Worm (Caenorhabditis elegans) whole organism, late embryonic: ENCODE results near the gene F36H9.5.

Source experiments
- C38D4.7 ChIP-seq: fragments of 200-800 bp; sonication (Bioruptor generic); optimal IDR thresholded peaks from 2 replicates; lab custom pipeline; 2018; ENCODE audit warnings: mild to moderate bottlenecking, missing genetic modification characterization, moderate library complexity, missing compliant biosample characterization
- ceh-14 ChIP-seq: sonication (generic microtip); optimal IDR thresholded peaks from 2 replicates; lab custom pipeline; 2016; ENCODE audit warnings: missing genotype, missing genetic modification characterization, missing compliant biosample characterization
- ceh-18 ChIP-seq: sonication (generic microtip); optimal IDR thresholded peaks from 2 replicates; lab custom pipeline; 2016; ENCODE audit warnings: missing genetic modification characterization, missing compliant biosample characterization
- ceh-2 ChIP-seq: sonication (generic microtip); optimal IDR thresholded peaks from 2 replicates; lab custom pipeline; 2016; ENCODE audit warnings: missing genotype, missing genetic modification characterization, missing compliant biosample characterization
- ceh-22 ChIP-seq: sonication (generic microtip); optimal IDR thresholded peaks from 2 replicates; lab custom pipeline; 2017; ENCODE audit warnings: missing biosample characterization, missing genetic modification characterization
- ceh-24 ChIP-seq: sonication (generic microtip); optimal IDR thresholded peaks from 2 replicates; lab custom pipeline; 2016; ENCODE audit warnings: mild to moderate bottlenecking, missing genetic modification characterization, missing compliant biosample characterization
- ceh-30 ChIP-seq: fragments of 150-350 bp; optimal IDR thresholded peaks from 2 replicates; lab custom pipeline; 2014; ENCODE audit warnings: missing biosample characterization, missing genetic modification characterization
- ceh-6 ChIP-seq: fragments of 200-800 bp; sonication (Bioruptor generic); optimal IDR thresholded peaks from 2 replicates; lab custom pipeline; 2018; ENCODE audit warnings: mild to moderate bottlenecking, missing genetic modification characterization, missing compliant biosample characterization
- ceh-9 ChIP-seq: sonication (generic microtip); optimal IDR thresholded peaks from 2 replicates; lab custom pipeline; 2016; ENCODE audit warnings: mild to moderate bottlenecking, missing genetic modification characterization, inconsistent platforms, missing compliant biosample characterization
- dmd-4 ChIP-seq: sonication (generic microtip); optimal IDR thresholded peaks from 2 replicates; lab custom pipeline; 2016; ENCODE audit warnings: borderline replicate concordance, missing genetic modification characterization, missing compliant biosample characterization
- elt-2 ChIP-seq: sonication (generic microtip); optimal IDR thresholded peaks from 2 replicates; lab custom pipeline; 2016; ENCODE audit warnings: missing genetic modification reagents, missing genetic modification characterization, missing compliant biosample characterization
- eyg-1 ChIP-seq: sonication (generic microtip); optimal IDR thresholded peaks from 2 replicates; lab custom pipeline; 2016; ENCODE audit warnings: missing genotype, missing genetic modification characterization, missing compliant biosample characterization
- hlh-13 ChIP-seq: fragments of 200-800 bp; sonication (Bioruptor generic); optimal IDR thresholded peaks from 2 replicates; lab custom pipeline; 2018; ENCODE audit warnings: mild to moderate bottlenecking, missing genetic modification characterization, missing compliant biosample characterization
- hlh-6 ChIP-seq: sonication (generic microtip); optimal IDR thresholded peaks from 2 replicates; lab custom pipeline; 2016; ENCODE audit warnings: missing genotype, missing genetic modification characterization, missing compliant biosample characterization
- hlh-8 ChIP-seq: sonication (generic microtip); optimal IDR thresholded peaks from 2 replicates; lab custom pipeline; 2016; ENCODE audit warnings: missing genotype, missing genetic modification characterization, missing compliant biosample characterization
- lim-6 ChIP-seq: sonication (generic microtip); optimal IDR thresholded peaks from 2 replicates; lab custom pipeline; 2016; ENCODE audit warnings: missing genetic modification characterization, missing compliant biosample characterization
- nhr-11 ChIP-seq: fragments of 150-350 bp; optimal IDR thresholded peaks from 2 replicates; lab custom pipeline; 2014; ENCODE audit warnings: missing biosample characterization, missing genetic modification characterization
- nhr-232 ChIP-seq: sonication (generic microtip); optimal IDR thresholded peaks from 2 replicates; lab custom pipeline; 2016; ENCODE audit warnings: missing genetic modification characterization, missing compliant biosample characterization
- pha-4 ChIP-seq: fragments of 150-350 bp; optimal IDR thresholded peaks from 2 replicates; lab custom pipeline; 2018; ENCODE audit warnings: missing biosample characterization, missing genetic modification reagents, missing genetic modification characterization
- pros-1 ChIP-seq: fragments of 150-350 bp; optimal IDR thresholded peaks from 2 replicates; lab custom pipeline; 2014; ENCODE audit warnings: missing biosample characterization, missing genetic modification reagents, missing genetic modification characterization
- sox-4 ChIP-seq: sonication (generic microtip); optimal IDR thresholded peaks from 2 replicates; lab custom pipeline; 2017; ENCODE audit warnings: mild to moderate bottlenecking, missing genetic modification characterization, inconsistent platforms, missing compliant biosample characterization
- tbx-2 ChIP-seq: sonication (generic microtip); optimal IDR thresholded peaks from 2 replicates; lab custom pipeline; 2016; ENCODE audit warnings: missing genetic modification characterization, missing compliant biosample characterization
- tbx-7 ChIP-seq: sonication (generic microtip); optimal IDR thresholded peaks from 2 replicates; lab custom pipeline; 2016; ENCODE audit warnings: missing genotype, missing genetic modification characterization, missing compliant biosample characterization
- unc-3 ChIP-seq, 2 experiments: fragments of 200-800 bp in 1 of 2; sonication (Bioruptor generic) in 1 of 2; sonication (generic microtip) in 1 of 2; conservative IDR thresholded peaks in 1 of 2; optimal IDR thresholded peaks in 1 of 2; 2 replicates each; pipeline versions ENCODE4 v1.3.6 to Lab custom; 2016 to 2022; ENCODE audit warnings: missing compliant biosample characterization in 2 of 2, missing genetic modification characterization in 2 of 2, missing genetic modification reagents in 1 of 2
- unc-42 ChIP-seq: sonication (generic microtip); optimal IDR thresholded peaks from 2 replicates; lab custom pipeline; 2016; ENCODE audit warnings: missing genotype, missing genetic modification characterization, missing compliant biosample characterization
- unc-55 ChIP-seq: sonication (generic microtip); optimal IDR thresholded peaks from 2 replicates; lab custom pipeline; 2017; ENCODE audit warnings: missing biosample characterization, missing genetic modification reagents, missing genetic modification characterization
- unc-86 ChIP-seq: sonication (generic microtip); optimal IDR thresholded peaks from 2 replicates; lab custom pipeline; 2016; ENCODE audit warnings: missing genetic modification characterization, missing compliant biosample characterization
- ztf-16 ChIP-seq: sonication (generic microtip); optimal IDR thresholded peaks from 2 replicates; lab custom pipeline; 2017; ENCODE audit warnings: missing genetic modification characterization, missing compliant biosample characterization

Gene F36H9.5

DNA sequence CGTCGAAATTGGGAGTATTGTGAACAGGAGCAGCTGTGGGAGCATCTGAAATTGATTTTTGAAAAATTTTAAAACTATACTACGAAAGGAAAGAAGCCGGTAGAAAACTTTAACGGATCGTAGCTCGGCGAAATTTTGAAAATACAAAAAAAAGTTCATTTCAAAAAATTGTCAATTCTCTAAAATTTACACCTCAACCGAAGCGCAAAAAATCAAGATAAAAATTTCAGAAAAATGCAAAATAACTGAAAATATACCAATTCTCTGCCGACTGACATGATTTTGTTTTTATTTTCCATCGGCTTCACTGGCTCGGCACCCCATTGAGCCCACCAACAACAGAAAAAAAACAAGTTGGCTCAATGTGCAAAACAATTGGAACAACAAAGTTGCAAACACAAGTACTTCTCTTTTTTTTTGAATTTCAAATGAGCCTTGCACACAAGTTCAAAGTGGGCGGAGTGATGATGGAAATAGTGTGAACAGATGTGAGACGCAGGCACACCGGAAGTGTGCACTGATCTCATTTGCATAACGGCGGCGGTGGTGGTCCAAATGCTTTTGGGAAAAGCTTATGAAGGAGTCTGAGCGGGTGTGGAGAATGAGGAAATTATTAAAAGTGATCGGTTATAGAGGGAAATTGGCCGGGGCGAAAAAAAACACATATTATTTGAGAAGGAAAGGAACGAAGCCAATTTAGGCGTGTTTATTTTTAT lies 6.8 kb downstream of the F36H9.5 start, which contains the start of gene F36H9.7:
Gene F36H9.7 (minus strand): TSS at position 51 of the 716 bp plus-strand sequence.
- TF ChIP-seq C38D4.7 (GFP tag; lab: Kevin White, UChicago), result no peak
- TF ChIP-seq unc-42 (tag; lab: Kevin White, UChicago), result peak; percentile 57

DNA sequence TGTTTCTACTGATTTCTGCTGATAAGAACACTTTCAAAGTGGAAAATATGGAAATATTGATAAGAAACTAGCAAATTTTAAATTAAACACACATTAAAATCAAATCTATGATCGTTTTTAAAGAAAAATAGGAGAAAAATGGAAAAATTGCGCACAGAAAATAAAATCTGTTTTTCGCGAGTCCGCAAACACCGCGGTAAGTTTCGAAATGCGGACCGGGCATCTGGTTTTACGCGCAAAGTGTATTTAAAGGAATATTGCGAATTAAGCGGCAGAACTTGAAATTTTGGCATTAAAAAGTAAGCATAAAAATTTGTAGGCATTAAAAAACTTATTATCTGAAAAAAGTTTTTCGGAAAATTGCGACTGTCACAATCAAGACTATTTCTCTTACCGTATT lies 8.7 kb downstream of the F36H9.5 start:
- TF ChIP-seq lim-6 (tag; lab: Kevin White, UChicago) (no peak), ceh-24 (tag; lab: Kevin White, UChicago) (no peak), pros-1 (tag; lab: Kevin White, UChicago) (no peak), ceh-30 (tag; lab: Kevin White, UChicago) (no peak), tbx-2 (tag; lab: Kevin White, UChicago) (no peak), nhr-232 (tag; lab: Kevin White, UChicago) (no peak), ztf-16 (tag; lab: Kevin White, UChicago) (no peak), unc-3 (GFP tag; conservative IDR thresholded peaks at IDR 0.05; lab: Robert Waterston, UW) (no peak), unc-3 (tag; optimal IDR thresholded peaks at IDR 0.05; lab: Kevin White, UChicago) (no peak), ceh-2 (no peak), ceh-22 (no peak), ceh-14 (no peak), eyg-1 (tag; lab: Kevin White, UChicago) (no peak), tbx-7 (tag; lab: Kevin White, UChicago) (no peak), ceh-9 (tag; lab: Kevin White, UChicago) (no peak)
- TF ChIP-seq, all 69 proteins: peak for 0

DNA sequence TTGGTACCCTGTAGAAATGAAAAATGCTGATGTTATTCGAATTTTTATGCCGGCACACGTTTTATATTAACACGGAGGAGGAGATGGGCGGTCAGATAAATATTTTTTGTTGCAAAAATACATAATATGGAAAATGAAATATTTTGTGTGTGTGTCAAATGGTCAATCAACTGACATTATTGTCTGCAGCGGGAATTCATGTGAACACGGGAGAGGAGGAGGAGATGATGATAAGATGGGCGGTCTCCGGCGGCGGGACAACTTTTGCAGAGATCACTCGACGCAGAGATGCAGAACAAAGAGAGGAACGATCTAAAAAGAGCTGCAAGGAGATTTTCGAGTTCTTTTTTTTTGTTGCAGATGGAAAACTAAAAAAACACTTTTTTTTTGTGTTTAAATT lies 10.1 kb downstream of the F36H9.5 start, which contains the start of gene dhs-13:
Gene dhs-13 (minus strand): TSS at position 8 of the 400 bp plus-strand sequence.
- no peak for TF ChIP-seq ceh-6 (GFP tag; lab: Kevin White, UChicago)
- peak; percentile 21 for TF ChIP-seq unc-55
- no peak for TF ChIP-seq unc-86
- TF ChIP-seq, all 69 proteins: peak for 1

DNA sequence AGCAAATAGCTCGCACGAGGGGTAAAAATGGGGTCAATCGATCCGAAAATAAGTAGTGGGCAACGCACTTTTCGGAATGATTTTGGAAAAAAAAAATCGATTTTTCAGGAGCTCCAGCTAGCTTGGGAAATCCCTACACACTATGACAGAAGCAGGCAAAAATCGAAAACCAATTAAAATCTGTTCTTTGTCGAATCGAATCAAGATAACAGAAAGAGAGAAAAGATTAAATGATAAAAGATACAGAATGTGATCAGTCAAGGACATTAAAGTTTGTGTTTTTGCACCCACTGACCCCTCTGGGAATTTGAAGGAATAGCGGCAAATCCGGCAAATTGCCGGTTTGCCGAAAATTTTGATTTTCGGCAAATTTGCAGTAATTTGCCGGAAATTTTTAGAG lies 14.4 kb downstream of the F36H9.5 start:
- TF ChIP-seq unc-42 (tag; lab: Kevin White, UChicago), result no peak
- TF ChIP-seq pha-4 (tag; lab: Kevin White, UChicago), result no peak
- no peak for TF ChIP-seq unc-3 (GFP tag; conservative IDR thresholded peaks at IDR 0.05; lab: Robert Waterston, UW)
- TF ChIP-seq unc-3 (tag; optimal IDR thresholded peaks at IDR 0.05; lab: Kevin White, UChicago), result no peak
- TF ChIP-seq unc-86, result no peak
- no peak for TF ChIP-seq nhr-11 (tag; lab: Kevin White, UChicago)
- no peak for TF ChIP-seq hlh-6 (tag; lab: Kevin White, UChicago)
- TF ChIP-seq, all 69 proteins: peak for 0

DNA sequence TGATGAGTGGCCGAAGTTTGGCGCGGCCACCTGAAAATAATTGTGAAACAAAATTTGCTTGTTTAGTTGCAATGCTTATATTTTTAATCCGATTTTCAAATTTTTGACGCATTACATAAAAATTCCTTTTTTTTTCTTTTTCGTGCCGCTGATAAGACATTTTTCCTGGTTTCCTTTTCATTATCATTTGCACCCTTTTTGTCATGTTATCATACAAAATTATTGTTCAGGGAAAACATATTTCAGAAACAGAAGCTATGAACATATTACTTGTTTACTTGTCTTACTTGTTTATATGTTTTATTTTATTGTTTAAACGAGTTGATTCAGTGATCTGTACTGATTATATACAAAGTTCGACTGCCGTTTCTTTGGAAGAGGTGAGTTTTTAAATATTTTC lies 21.1 kb downstream of the F36H9.5 start, which contains the start of gene clec-205:
Gene clec-205 (plus strand): TSS at position 212 of the 400 bp plus-strand sequence.
- no peak for TF ChIP-seq hlh-13 (GFP tag; lab: Kevin White, UChicago)
- peak; percentile 10 for TF ChIP-seq elt-2 (tag; lab: Kevin White, UChicago)
- TF ChIP-seq sox-4, result no peak

DNA sequence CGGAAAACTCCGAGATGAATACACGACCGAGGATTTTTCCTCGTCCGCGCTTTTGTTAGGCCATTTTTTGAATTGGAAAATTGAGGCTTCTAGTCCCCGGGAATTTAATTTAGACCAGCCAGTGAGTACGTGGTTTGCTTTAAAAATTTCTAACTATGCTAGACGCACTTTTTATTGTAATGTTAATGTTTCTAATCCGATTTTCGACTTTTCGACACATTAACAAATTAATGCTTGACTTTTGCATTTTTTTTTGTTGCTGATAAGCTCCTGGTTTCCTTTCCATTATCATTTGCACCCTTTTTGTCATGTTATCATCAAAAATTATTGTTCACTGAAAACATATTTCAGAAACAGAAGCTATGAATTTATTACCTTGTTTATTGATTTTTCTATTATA lies 25.0 kb downstream of the F36H9.5 start, which contains the start of gene clec-204:
Gene clec-204 (plus strand): TSS at position 301 of the 400 bp plus-strand sequence.
- no peak for TF ChIP-seq dmd-4 (tag; lab: Kevin White, UChicago)
- no peak for TF ChIP-seq ceh-22
- no peak for TF ChIP-seq tbx-2 (tag; lab: Kevin White, UChicago)
- no peak for TF ChIP-seq ceh-18
- TF ChIP-seq ceh-30 (tag; lab: Kevin White, UChicago), result no peak
- no peak for TF ChIP-seq hlh-8 (tag; lab: Kevin White, UChicago)
